Fruit fly (Drosophila melanogaster) whole organism, embryonic: ENCODE results near the gene CG10208.

Source experiments
- ATbp ChIP-seq: fragments of 200-800 bp; sonication (Bioruptor generic); optimal IDR thresholded peaks from 2 replicates; lab custom pipeline; 2017; ENCODE audit warnings: missing biosample characterization, mild to moderate bottlenecking, missing genetic modification characterization, missing genetic modification reagents
- Antp ChIP-seq: fragments of 200-800 bp; sonication (Bioruptor generic); optimal IDR thresholded peaks from 3 replicates; lab custom pipeline; 2016; ENCODE audit warnings: missing biosample characterization, missing genetic modification characterization
- Atf-2 ChIP-seq: fragments of 200-800 bp; sonication (Bioruptor generic); optimal IDR thresholded peaks from 2 replicates; lab custom pipeline; 2016; ENCODE audit warnings: missing biosample characterization, missing genetic modification characterization
- Bdp1 ChIP-seq: fragments of 200-800 bp; sonication (Bioruptor generic); optimal IDR thresholded peaks from 3 replicates; lab custom pipeline; 2016; ENCODE audit warnings: missing biosample characterization, missing genetic modification characterization
- Bteb2 ChIP-seq: fragments of 200-800 bp; sonication (Bioruptor generic); optimal IDR thresholded peaks from 2 replicates; lab custom pipeline; 2016; ENCODE audit warnings: missing biosample characterization, missing genetic modification characterization
- C15 ChIP-seq: fragments of 200-800 bp; sonication (Bioruptor generic); IDR thresholded peaks from 3 replicates; pipeline ENCODE4 v1.3.6; 2022; ENCODE audit warnings: missing biosample characterization, missing genetic modification characterization
- CG10366 ChIP-seq: fragments of 200-800 bp; sonication (Bioruptor generic); IDR thresholded peaks from 2 replicates; pipeline ENCODE4 v1.3.6; 2022; ENCODE audit warnings: missing biosample characterization, missing genetic modification characterization
- CG1233 ChIP-seq: fragments of 200-800 bp; sonication (Bioruptor generic); optimal IDR thresholded peaks from 4 replicates; lab custom pipeline; 2018; ENCODE audit warnings: missing biosample characterization, mild to moderate bottlenecking, missing genetic modification characterization
- CG14014 ChIP-seq: fragments of 200-800 bp; sonication (Bioruptor generic); IDR thresholded peaks from 2 replicates; pipeline ENCODE4 v1.3.6; 2022; ENCODE audit warnings: missing biosample characterization, missing genetic modification characterization
- CG15269 ChIP-seq: fragments of 200-800 bp; sonication (Bioruptor generic); optimal IDR thresholded peaks from 2 replicates; lab custom pipeline; 2018; ENCODE audit warnings: missing biosample characterization, mild to moderate bottlenecking, missing genetic modification characterization, moderate library complexity
- CG1647 ChIP-seq: fragments of 200-800 bp; sonication (Bioruptor generic); optimal IDR thresholded peaks from 3 replicates; lab custom pipeline; 2016; ENCODE audit warnings: missing biosample characterization, missing genetic modification characterization
- CG17359 ChIP-seq: fragments of 200-800 bp; sonication (Bioruptor generic); optimal IDR thresholded peaks from 3 replicates; lab custom pipeline; 2018; ENCODE audit warnings: missing biosample characterization, mild to moderate bottlenecking, missing genetic modification characterization, moderate library complexity
- CG17385 ChIP-seq: fragments of 200-800 bp; sonication (Bioruptor generic); optimal IDR thresholded peaks from 3 replicates; lab custom pipeline; 2018; ENCODE audit warnings: missing biosample characterization, mild to moderate bottlenecking, missing genetic modification characterization
- CG17568 ChIP-seq: fragments of 200-800 bp; sonication (Bioruptor generic); optimal IDR thresholded peaks from 2 replicates; lab custom pipeline; 2018; ENCODE audit warnings: missing biosample characterization, mild to moderate bottlenecking, missing genetic modification characterization, moderate library complexity
- CG18011 ChIP-seq: fragments of 200-800 bp; sonication (Bioruptor generic); optimal IDR thresholded peaks from 2 replicates; lab custom pipeline; 2017; ENCODE audit warnings: missing biosample characterization, missing genetic modification characterization, mild to moderate bottlenecking, moderate library complexity, missing genotype
- CG2712 ChIP-seq: fragments of 200-800 bp; optimal IDR thresholded peaks from 3 replicates; lab custom pipeline; 2019; ENCODE audit warnings: missing biosample characterization, mild to moderate bottlenecking, missing genetic modification characterization, moderate library complexity
- CG2889 ChIP-seq: fragments of 200-800 bp; sonication (Bioruptor generic); IDR thresholded peaks from 3 replicates; pipeline ENCODE4 v1.3.6; 2022; ENCODE audit warnings: missing biosample characterization, missing genetic modification characterization
- CG32767 ChIP-seq: fragments of 200-800 bp; sonication (Bioruptor generic); IDR thresholded peaks from 2 replicates; pipeline ENCODE4 v1.3.6; 2022; ENCODE audit warnings: missing biosample characterization, missing genetic modification characterization
- CG3847 ChIP-seq: fragments of 200-800 bp; sonication (Bioruptor generic); IDR thresholded peaks from 2 replicates; pipeline ENCODE4 v1.3.6; 2022; ENCODE audit warnings: missing biosample characterization, missing genetic modification characterization
- CG3995 ChIP-seq: fragments of 200-800 bp; sonication (Bioruptor generic); optimal IDR thresholded peaks from 3 replicates; lab custom pipeline; 2016; ENCODE audit warnings: missing biosample characterization, missing genetic modification characterization
- CG4282 ChIP-seq: fragments of 200-800 bp; sonication (Bioruptor generic); optimal IDR thresholded peaks from 2 replicates; lab custom pipeline; 2016; ENCODE audit warnings: missing biosample characterization, missing genetic modification characterization
- CG4854 ChIP-seq: fragments of 200-800 bp; sonication (Bioruptor generic); optimal IDR thresholded peaks from 2 replicates; lab custom pipeline; 2016; ENCODE audit warnings: missing biosample characterization, missing genetic modification characterization, inconsistent platforms
- CG6175 ChIP-seq: fragments of 200-800 bp; sonication (Bioruptor generic); IDR thresholded peaks from 3 replicates; pipeline ENCODE4 v1.3.6; 2022; ENCODE audit warnings: missing biosample characterization, missing genetic modification characterization
- CG9797 ChIP-seq: fragments of 200-800 bp; sonication (Bioruptor generic); optimal IDR thresholded peaks from 3 replicates; lab custom pipeline; 2018; ENCODE audit warnings: missing biosample characterization, mild to moderate bottlenecking, missing genetic modification characterization
- CG9876 ChIP-seq: fragments of 200-800 bp; sonication (Bioruptor generic); optimal IDR thresholded peaks from 2 replicates; lab custom pipeline; 2016; ENCODE audit warnings: missing biosample characterization, missing genetic modification characterization
- CkIIα-i1 ChIP-seq: fragments of 200-800 bp; sonication (Bioruptor generic); IDR thresholded peaks from 2 replicates; pipeline ENCODE4 v1.3.6; 2022; ENCODE audit warnings: missing biosample characterization, missing genetic modification characterization
- Dbx ChIP-seq: fragments of 200-800 bp; sonication (Bioruptor generic); IDR thresholded peaks from 3 replicates; pipeline ENCODE4 v1.3.6; 2022; ENCODE audit warnings: missing biosample characterization, missing genetic modification characterization
- Dref ChIP-seq: fragments of 200-800 bp; sonication (Bioruptor generic); IDR thresholded peaks from 2 replicates; pipeline ENCODE4 v1.3.6; 2022; ENCODE audit warnings: missing biosample characterization, missing genetic modification characterization
- Hsf ChIP-seq: fragments of 200-800 bp; sonication (Bioruptor generic); optimal IDR thresholded peaks from 3 replicates; lab custom pipeline; 2016; ENCODE audit warnings: missing biosample characterization, missing genetic modification characterization
- Optix ChIP-seq: fragments of 200-800 bp; sonication (Bioruptor generic); IDR thresholded peaks from 3 replicates; pipeline ENCODE4 v1.3.6; 2022; ENCODE audit warnings: missing biosample characterization, missing genetic modification characterization
- PHDP ChIP-seq: fragments of 200-800 bp; sonication (Bioruptor generic); optimal IDR thresholded peaks from 3 replicates; lab custom pipeline; 2018; ENCODE audit warnings: missing biosample characterization, mild to moderate bottlenecking, missing genetic modification characterization, moderate library complexity
- Ravus ChIP-seq: fragments of 200-800 bp; sonication (Bioruptor generic); IDR thresholded peaks from 2 replicates; pipeline ENCODE4 v1.3.6; 2022; ENCODE audit warnings: missing biosample characterization, missing genetic modification characterization
- Tbp ChIP-seq: fragments of >200 bp; optimal IDR thresholded peaks from 2 replicates; lab custom pipeline; 2018; ENCODE audit warnings: missing biosample characterization, missing genetic modification characterization
- caup ChIP-seq: fragments of 200-800 bp; sonication (Bioruptor generic); optimal IDR thresholded peaks from 3 replicates; lab custom pipeline; 2017; ENCODE audit warnings: missing biosample characterization, mild to moderate bottlenecking, missing genetic modification characterization, moderate library complexity; ENCODE audit not compliant: severe bottlenecking
- croc ChIP-seq: fragments of 200-800 bp; sonication (Bioruptor generic); conservative IDR thresholded peaks from 3 replicates; pipeline ENCODE4 v1.3.6; 2022; ENCODE audit warnings: missing biosample characterization, missing genetic modification characterization
- dimm ChIP-seq: fragments of 200-800 bp; sonication (Bioruptor generic); IDR thresholded peaks from 2 replicates; pipeline ENCODE4 v1.3.6; 2022; ENCODE audit warnings: missing biosample characterization, missing genetic modification characterization
- pnt ChIP-seq: fragments of 200-800 bp; sonication (Bioruptor generic); optimal IDR thresholded peaks from 3 replicates; lab custom pipeline; 2016; ENCODE audit warnings: missing biosample characterization, missing genetic modification characterization
- psq ChIP-seq: fragments of 200-800 bp; sonication (Bioruptor generic); optimal IDR thresholded peaks from 2 replicates; lab custom pipeline; 2017; ENCODE audit warnings: missing biosample characterization, missing genetic modification characterization
- row ChIP-seq: fragments of 200-800 bp; sonication (Bioruptor generic); IDR thresholded peaks from 3 replicates; pipeline ENCODE4 v1.3.6; 2022; ENCODE audit warnings: missing biosample characterization, missing genetic modification characterization
- seq ChIP-seq: fragments of 200-800 bp; sonication (Bioruptor generic); IDR thresholded peaks from 2 replicates; pipeline ENCODE4 v1.3.6; 2022; ENCODE audit warnings: missing biosample characterization, missing genetic modification characterization
- sim ChIP-seq: fragments of 200-800 bp; sonication (Bioruptor generic); IDR thresholded peaks from 2 replicates; pipeline ENCODE4 v1.3.6; 2022; ENCODE audit warnings: missing biosample characterization, missing genetic modification characterization
- slou ChIP-seq: fragments of 200-800 bp; sonication (Bioruptor generic); optimal IDR thresholded peaks from 3 replicates; lab custom pipeline; 2016; ENCODE audit warnings: missing biosample characterization, missing genetic modification characterization
- ssp ChIP-seq: fragments of 200-800 bp; sonication (Bioruptor generic); IDR thresholded peaks from 2 replicates; pipeline ENCODE4 v1.3.6; 2022; ENCODE audit warnings: missing biosample characterization, missing genetic modification characterization
- stc ChIP-seq: fragments of 200-800 bp; sonication (Bioruptor generic); IDR thresholded peaks from 2 replicates; pipeline ENCODE4 v1.3.6; 2022; ENCODE audit warnings: missing biosample characterization, missing genetic modification characterization
- tgo ChIP-seq: fragments of 200-800 bp; sonication (Bioruptor generic); IDR thresholded peaks from 3 replicates; pipeline ENCODE4 v1.3.6; 2022; ENCODE audit warnings: missing biosample characterization, missing genetic modification characterization
- tio ChIP-seq: fragments of 200-800 bp; sonication (Bioruptor generic); optimal IDR thresholded peaks from 2 replicates; lab custom pipeline; 2017; ENCODE audit warnings: missing biosample characterization, missing genetic modification characterization, inconsistent platforms
- unpg ChIP-seq: fragments of 200-800 bp; sonication (Bioruptor generic); optimal IDR thresholded peaks from 3 replicates; lab custom pipeline; 2018; ENCODE audit warnings: missing biosample characterization, mild to moderate bottlenecking, missing genetic modification characterization, moderate library complexity
- vfl ChIP-seq: fragments of 200-800 bp; sonication (Bioruptor generic); optimal IDR thresholded peaks from 2 replicates; lab custom pipeline; 2016; ENCODE audit warnings: missing biosample characterization, missing genetic modification characterization
- wek ChIP-seq: fragments of 200-800 bp; sonication (Bioruptor generic); optimal IDR thresholded peaks from 3 replicates; lab custom pipeline; 2018; ENCODE audit warnings: missing biosample characterization, mild to moderate bottlenecking, missing genetic modification characterization, moderate library complexity
- zfh2 ChIP-seq: fragments of 200-800 bp; sonication (Bioruptor generic); optimal IDR thresholded peaks from 2 replicates; lab custom pipeline; 2016; ENCODE audit warnings: missing biosample characterization, missing genetic modification characterization

The CG10208 gene

DNA sequence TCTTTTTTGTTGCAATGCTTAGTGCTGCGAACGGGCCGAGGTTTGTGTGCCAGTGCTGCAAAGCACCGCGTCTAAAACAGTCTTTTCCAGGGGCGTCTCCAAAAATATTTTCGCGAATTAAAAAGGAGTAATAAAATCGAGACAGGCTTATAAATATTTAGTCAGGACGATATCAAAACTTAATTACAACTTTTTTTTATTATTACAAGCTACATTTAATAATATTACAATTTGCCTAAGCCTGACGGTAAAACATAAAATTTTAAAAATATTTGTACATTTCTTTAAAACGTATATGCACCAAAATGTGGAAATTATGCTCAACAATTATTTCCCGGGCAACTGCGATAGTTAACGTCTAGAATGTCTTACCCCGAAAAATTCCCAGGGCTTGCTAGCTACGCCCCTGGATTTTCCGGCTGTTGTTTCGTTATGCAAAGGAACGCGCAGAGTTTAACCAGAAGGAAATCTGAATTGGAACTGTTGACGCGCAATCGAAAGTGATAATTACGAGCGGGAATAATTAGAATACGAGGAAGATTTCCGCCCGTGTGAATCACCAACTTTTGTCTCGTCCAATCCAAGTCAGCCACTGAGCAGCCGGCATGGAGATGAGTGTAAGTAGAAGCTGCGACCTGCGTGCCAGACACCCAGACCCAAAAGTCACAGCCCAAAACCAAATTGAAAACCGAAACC, 15.9 kb downstream of the CG10208 start, which contains the start of the genes PTPMT1 and Hrd3 (continued):
- peak; percentile 87 for TF ChIP-seq Ravus
- no peak for TF ChIP-seq Tbp (GFP tag; lab: Kevin White, UChicago)
- TF ChIP-seq Atf-2: peak; percentile 97
- peak; percentile 98 for TF ChIP-seq vfl (GFP tag; lab: Kevin White, UChicago)
- peak; percentile 92 for TF ChIP-seq stc (GFP tag; lab: Robert Waterston, UW)
- peak; percentile 46; the same call in 1 of the 2 replicates for TF ChIP-seq Dref (GFP tag; lab: Robert Waterston, UW)
- peak; percentile 99 for TF ChIP-seq tio (GFP tag; lab: Kevin White, UChicago)
- TF ChIP-seq pnt (GFP tag; lab: Kevin White, UChicago): peak; percentile 98
- TF ChIP-seq C15 (GFP tag; lab: Robert Waterston, UW): peak; percentile 89; the same call in 2 of the 3 replicates
- TF ChIP-seq unpg (GFP tag; lab: Kevin White, UChicago): peak; percentile 97
- TF ChIP-seq Bteb2 (GFP tag; lab: Kevin White, UChicago): peak; percentile 98
- TF ChIP-seq dimm (GFP tag; lab: Robert Waterston, UW): peak; percentile 77
- TF ChIP-seq CG10366 (GFP tag; lab: Robert Waterston, UW): peak; percentile 93
- TF ChIP-seq seq (GFP tag; lab: Robert Waterston, UW): peak; percentile 95
- peak; percentile 98 for TF ChIP-seq CG17359 (tag; lab: Kevin White, UChicago)
- TF ChIP-seq CG17568 (GFP tag; lab: Kevin White, UChicago): no peak
- peak; percentile 98 for TF ChIP-seq slou (GFP tag; lab: Kevin White, UChicago)
- peak; percentile 97 for TF ChIP-seq CG17385 (GFP tag; lab: Kevin White, UChicago)
- TF ChIP-seq caup (GFP tag; lab: Kevin White, UChicago): peak; percentile 98
- peak; percentile 96 for TF ChIP-seq tgo (GFP tag; lab: Robert Waterston, UW)
- TF ChIP-seq psq (GFP tag; lab: Kevin White, UChicago): peak; percentile 96
- TF ChIP-seq CG15269 (tag; lab: Kevin White, UChicago): peak; percentile 99
- peak; percentile 61; the same call in 1 of the 2 replicates for TF ChIP-seq CkIIα-i1 (GFP tag; lab: Robert Waterston, UW)
- TF ChIP-seq Antp (GFP tag; lab: Kevin White, UChicago): peak; percentile 96
- TF ChIP-seq CG2889 (GFP tag; lab: Robert Waterston, UW): peak; percentile 91
- TF ChIP-seq CG18011 (GFP tag; lab: Kevin White, UChicago): peak; percentile 92
- TF ChIP-seq CG9876 (GFP tag; lab: Kevin White, UChicago): peak; percentile 94
- TF ChIP-seq ssp (GFP tag; lab: Robert Waterston, UW): peak; percentile 90
- peak; percentile 84 for TF ChIP-seq wek (GFP tag; lab: Kevin White, UChicago)
- TF ChIP-seq CG1233 (GFP tag; lab: Kevin White, UChicago): peak; percentile 99
- peak; percentile 94 for TF ChIP-seq CG32767
- TF ChIP-seq CG4854 (GFP tag; lab: Kevin White, UChicago): peak; percentile 97
- peak; percentile 87 for TF ChIP-seq CG6175 (GFP tag; lab: Robert Waterston, UW)
- peak; percentile 99 for TF ChIP-seq CG2712 (tag; lab: Kevin White, UChicago)
- peak; percentile 96 for TF ChIP-seq ATbp (GFP tag; lab: Kevin White, UChicago)
- peak; percentile 98 for TF ChIP-seq row (GFP tag; lab: Robert Waterston, UW)
- peak; percentile 93 for TF ChIP-seq Bdp1 (GFP tag; lab: Kevin White, UChicago)
- TF ChIP-seq Optix (GFP tag; lab: Robert Waterston, UW): peak; percentile 91
- TF ChIP-seq CG4282 (GFP tag; lab: Kevin White, UChicago): peak; percentile 90
- TF ChIP-seq sim (GFP tag; lab: Robert Waterston, UW): peak; percentile 89
- peak; percentile 96 for TF ChIP-seq croc (GFP tag; lab: Robert Waterston, UW)
- TF ChIP-seq CG14014: peak; percentile 96
- TF ChIP-seq zfh2 (GFP tag; lab: Kevin White, UChicago): peak; percentile 99
- TF ChIP-seq PHDP (tag; lab: Kevin White, UChicago): peak; percentile 98
- TF ChIP-seq CG9797 (GFP tag; lab: Kevin White, UChicago): peak; percentile 55
- TF ChIP-seq Hsf (GFP tag; lab: Kevin White, UChicago): peak; percentile 99
- peak; percentile 98 for TF ChIP-seq CG1647 (GFP tag; lab: Kevin White, UChicago)
- TF ChIP-seq CG3847 (GFP tag; lab: Robert Waterston, UW): peak; percentile 98
- peak; percentile 97 for TF ChIP-seq Dbx (GFP tag; lab: Robert Waterston, UW)
- TF ChIP-seq CG3995 (GFP tag; lab: Kevin White, UChicago): peak; percentile 81
